Worm (Caenorhabditis elegans) whole organism, early embryonic: ENCODE results near the gene his-42.

Experiments used
- B0310.2 ChIP-seq: sonication (generic microtip); optimal IDR thresholded peaks from 2 replicates; lab custom pipeline; 2016; ENCODE audit warnings: mild to moderate bottlenecking, missing genetic modification characterization, missing compliant biosample characterization
- F13C5.2 ChIP-seq: sonication (generic microtip); optimal IDR thresholded peaks from 2 replicates; lab custom pipeline; 2017; ENCODE audit warnings: mild to moderate bottlenecking, missing genetic modification characterization, inconsistent platforms, missing compliant biosample characterization
- aly-1 ChIP-seq: sonication (generic microtip); optimal IDR thresholded peaks from 2 replicates; lab custom pipeline; 2016; ENCODE audit warnings: missing genetic modification characterization, missing compliant biosample characterization
- ama-1 ChIP-seq: fragments of 150-350 bp; optimal IDR thresholded peaks from 2 replicates; lab custom pipeline; 2014
- ceh-13 ChIP-seq: fragments of 200-800 bp; sonication (Bioruptor generic); optimal IDR thresholded peaks from 2 replicates; lab custom pipeline; 2018; ENCODE audit warnings: mild to moderate bottlenecking, missing genetic modification characterization, missing compliant biosample characterization
- ceh-36 ChIP-seq: sonication (generic microtip); optimal IDR thresholded peaks from 2 replicates; lab custom pipeline; 2016; ENCODE audit warnings: missing genetic modification characterization, inconsistent platforms, missing compliant biosample characterization
- ets-7 ChIP-seq: sonication (generic microtip); optimal IDR thresholded peaks from 2 replicates; lab custom pipeline; 2016; ENCODE audit warnings: missing genotype, missing genetic modification characterization, missing compliant biosample characterization
- flt-1 ChIP-seq: fragments of 200-800 bp; sonication (Bioruptor generic); IDR thresholded peaks from 2 replicates; pipeline ENCODE4 v1.3.6; 2022; ENCODE audit warnings: missing genetic modification characterization, missing compliant biosample characterization
- hmbx-1 ChIP-seq: sonication (generic microtip); optimal IDR thresholded peaks from 2 replicates; lab custom pipeline; 2016; ENCODE audit warnings: mild to moderate bottlenecking, missing genetic modification characterization, missing compliant biosample characterization
- hmg-4 ChIP-seq: fragments of 200-800 bp; sonication (Bioruptor generic); optimal IDR thresholded peaks from 2 replicates; lab custom pipeline; 2018; ENCODE audit warnings: mild to moderate bottlenecking, missing genetic modification characterization, missing compliant biosample characterization
- hnd-1 ChIP-seq: sonication (generic microtip); optimal IDR thresholded peaks from 2 replicates; lab custom pipeline; 2016; ENCODE audit warnings: missing genetic modification characterization, missing compliant biosample characterization
- pes-1 ChIP-seq: fragments of 200-800 bp; sonication (Bioruptor generic); IDR thresholded peaks from 2 replicates; pipeline ENCODE4 v1.3.6; 2022; ENCODE audit warnings: missing genetic modification reagents, missing genetic modification characterization, missing compliant biosample characterization
- scrt-1 ChIP-seq: fragments of 200-800 bp; sonication (Bioruptor generic); IDR thresholded peaks from 2 replicates; pipeline ENCODE4 v1.3.6; 2022; ENCODE audit warnings: missing genetic modification characterization, missing compliant biosample characterization
- sea-1 ChIP-seq: fragments of 200-800 bp; sonication (Bioruptor generic); conservative IDR thresholded peaks from 2 replicates; pipeline ENCODE4 v1.3.6; 2022; ENCODE audit warnings: missing genetic modification characterization, missing compliant biosample characterization
- tbx-11 ChIP-seq: fragments of 200-800 bp; sonication (Bioruptor generic); IDR thresholded peaks from 2 replicates; pipeline ENCODE4 v1.3.6; 2022; ENCODE audit warnings: missing genetic modification characterization, missing compliant biosample characterization
- tbx-37 ChIP-seq: fragments of 200-800 bp; sonication (Bioruptor generic); conservative IDR thresholded peaks from 2 replicates; pipeline ENCODE4 v1.3.6; 2022; ENCODE audit warnings: missing genetic modification reagents, missing genetic modification characterization, missing compliant biosample characterization
- tra-4 ChIP-seq: sonication (generic microtip); optimal IDR thresholded peaks from 2 replicates; lab custom pipeline; 2017; ENCODE audit warnings: missing genetic modification characterization, missing compliant biosample characterization

Gene his-42

DNA sequence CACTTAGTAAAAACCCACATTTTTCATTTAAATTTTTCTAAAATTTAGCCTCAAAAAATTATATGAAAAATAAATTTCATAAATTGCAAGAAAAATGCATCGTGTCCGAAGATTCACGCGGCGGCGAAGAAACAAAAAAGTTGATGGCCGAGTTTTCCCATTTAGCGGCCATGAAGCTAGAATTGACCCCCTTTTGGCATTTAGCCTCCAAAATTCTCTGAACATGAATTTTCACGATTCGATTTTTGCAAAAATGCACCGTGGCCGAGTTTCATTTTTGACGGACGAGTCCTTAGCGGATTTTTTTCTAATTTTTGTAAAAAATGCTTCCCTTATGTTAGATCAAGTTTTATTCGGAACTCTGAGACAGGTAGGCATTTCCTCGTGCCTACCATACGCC lies 13.0 kb downstream of the his-42 start:
- no peak for TF ChIP-seq ets-7 (tag; lab: Kevin White, UChicago)
- no peak for TF ChIP-seq hmg-4 (GFP tag; lab: Kevin White, UChicago)
- TF ChIP-seq tbx-37 (GFP tag; lab: Robert Waterston, UW): no peak
- no peak for TF ChIP-seq scrt-1 (GFP tag; lab: Robert Waterston, UW)
- TF ChIP-seq pes-1 (GFP tag; lab: Robert Waterston, UW): no peak
- no peak for TF ChIP-seq ama-1 (lab: Kevin White, UChicago)
- TF ChIP-seq B0310.2 (tag; lab: Kevin White, UChicago): no peak
- TF ChIP-seq ceh-36 (tag; lab: Kevin White, UChicago): no peak
- no peak for TF ChIP-seq sea-1
- TF ChIP-seq aly-1 (tag; lab: Kevin White, UChicago): no peak
- no peak for TF ChIP-seq hnd-1

DNA sequence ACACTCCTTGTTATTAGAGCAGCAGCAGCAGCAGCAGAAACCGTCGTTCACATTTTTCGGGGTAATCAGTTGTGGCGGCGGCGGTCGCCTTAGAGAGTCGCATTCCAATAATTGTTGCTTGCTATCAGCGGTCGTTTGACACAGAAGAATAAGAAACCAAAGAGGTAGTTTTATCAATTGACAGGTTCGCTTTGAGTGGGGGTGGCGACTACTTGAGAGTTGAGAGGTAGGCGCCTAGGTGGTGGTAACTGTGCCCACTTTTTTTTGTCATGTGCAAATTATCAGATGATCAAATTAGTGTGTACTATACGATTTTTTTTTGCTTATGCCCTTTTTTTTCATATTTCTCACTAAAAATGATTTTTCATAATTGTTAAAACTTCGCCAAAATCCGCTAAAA lies 14.5 kb downstream of the his-42 start:
- TF ChIP-seq tra-4 (tag; lab: Kevin White, UChicago) (no peak), tbx-11 (GFP tag; lab: Robert Waterston, UW) (no peak), B0310.2 (tag; lab: Kevin White, UChicago) (no peak), ama-1 (lab: Kevin White, UChicago) (no peak), scrt-1 (GFP tag; lab: Robert Waterston, UW) (no peak), aly-1 (tag; lab: Kevin White, UChicago) (no peak), tbx-37 (GFP tag; lab: Robert Waterston, UW) (no peak), pes-1 (GFP tag; lab: Robert Waterston, UW) (no peak), hmbx-1 (tag; lab: Kevin White, UChicago) (no peak), hmg-4 (GFP tag; lab: Kevin White, UChicago) (no peak), hnd-1 (no peak), ceh-36 (tag; lab: Kevin White, UChicago) (no peak), flt-1 (GFP tag; lab: Robert Waterston, UW) (no peak)

DNA sequence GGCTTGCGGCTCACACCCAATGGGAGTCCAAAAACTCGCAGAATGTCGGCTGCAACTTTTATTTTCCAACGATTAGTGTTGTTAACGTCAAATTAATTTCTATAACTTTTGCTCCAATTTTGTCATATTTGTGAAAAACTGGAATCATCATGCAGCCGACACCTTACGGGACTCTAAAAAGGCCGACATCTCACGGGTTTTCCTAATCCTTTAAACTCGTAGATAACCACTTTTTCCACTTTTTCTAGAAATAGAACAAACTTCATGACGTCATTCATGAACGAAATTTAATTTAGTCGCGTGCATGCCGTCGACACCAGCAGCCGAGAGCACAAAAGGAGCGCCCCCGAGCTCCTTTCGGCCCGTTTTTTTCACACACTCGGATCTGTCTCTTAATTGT lies 15.1 kb downstream of the his-42 start:
- TF ChIP-seq ceh-36 (tag; lab: Kevin White, UChicago) (no peak), ceh-13 (GFP tag; lab: Kevin White, UChicago) (no peak), aly-1 (tag; lab: Kevin White, UChicago) (no peak), sea-1 (no peak), ama-1 (lab: Kevin White, UChicago) (no peak), tra-4 (tag; lab: Kevin White, UChicago) (no peak), pes-1 (GFP tag; lab: Robert Waterston, UW) (no peak)

DNA sequence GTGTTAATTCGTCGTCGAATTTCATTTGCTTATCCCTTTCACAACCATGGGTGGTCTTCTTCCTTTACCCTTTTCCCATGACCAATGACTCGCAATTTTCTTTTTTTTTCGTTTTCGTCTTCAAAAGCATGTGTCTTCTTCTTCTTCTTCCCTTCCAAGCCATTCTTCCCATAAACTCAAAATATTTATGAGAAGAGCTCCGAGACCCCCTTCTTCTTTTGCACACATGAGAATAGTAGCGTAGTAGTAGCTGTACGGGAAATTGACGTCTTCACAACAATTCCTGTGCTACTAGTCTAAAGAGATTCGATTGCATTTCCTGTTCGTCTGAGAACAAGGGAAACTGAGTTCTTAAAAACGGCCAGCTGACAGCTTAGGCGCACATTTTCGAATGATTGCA lies 16.2 kb downstream of the his-42 start:
- TF ChIP-seq B0310.2 (tag; lab: Kevin White, UChicago): no peak
- TF ChIP-seq ceh-36 (tag; lab: Kevin White, UChicago): no peak
- TF ChIP-seq ets-7 (tag; lab: Kevin White, UChicago): no peak
- TF ChIP-seq hmg-4 (GFP tag; lab: Kevin White, UChicago): no peak
- TF ChIP-seq aly-1 (tag; lab: Kevin White, UChicago): no peak
- no peak for TF ChIP-seq hnd-1
- TF ChIP-seq ama-1 (lab: Kevin White, UChicago): no peak
- TF ChIP-seq pes-1 (GFP tag; lab: Robert Waterston, UW): no peak
- no peak for TF ChIP-seq scrt-1 (GFP tag; lab: Robert Waterston, UW)
- TF ChIP-seq hmbx-1 (tag; lab: Kevin White, UChicago): no peak
- no peak for TF ChIP-seq ceh-13 (GFP tag; lab: Kevin White, UChicago)
- TF ChIP-seq tbx-37 (GFP tag; lab: Robert Waterston, UW): no peak

DNA sequence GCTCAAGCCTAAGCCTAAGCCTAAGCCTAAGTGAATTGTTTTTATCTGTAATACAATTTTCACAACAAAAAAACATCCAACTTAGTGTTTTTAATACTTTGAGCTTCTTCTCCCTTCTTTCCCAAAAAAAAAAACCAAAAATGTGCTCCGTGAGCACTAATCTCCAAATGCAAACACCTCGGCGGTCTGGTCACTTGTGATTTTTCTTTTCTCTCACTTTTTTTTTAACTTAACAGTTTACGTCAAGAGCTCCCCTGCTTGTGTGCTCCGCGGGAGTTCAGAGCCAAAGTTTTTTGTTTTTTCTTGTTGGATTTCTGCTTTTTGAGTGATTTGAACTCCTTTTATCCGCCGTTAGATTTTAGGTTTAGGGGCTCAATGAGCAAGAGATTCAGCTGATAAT lies 22.2 kb downstream of the his-42 start:
- TF ChIP-seq ceh-36 (tag; lab: Kevin White, UChicago) (no peak), tra-4 (tag; lab: Kevin White, UChicago) (no peak), hnd-1 (no peak), ama-1 (lab: Kevin White, UChicago) (no peak), aly-1 (tag; lab: Kevin White, UChicago) (no peak), pes-1 (GFP tag; lab: Robert Waterston, UW) (no peak), sea-1 (no peak), F13C5.2 (tag; lab: Kevin White, UChicago) (no peak), tbx-11 (GFP tag; lab: Robert Waterston, UW) (no peak), tbx-37 (GFP tag; lab: Robert Waterston, UW) (no peak), flt-1 (GFP tag; lab: Robert Waterston, UW) (no peak), scrt-1 (GFP tag; lab: Robert Waterston, UW) (no peak), hmbx-1 (tag; lab: Kevin White, UChicago) (no peak), ets-7 (tag; lab: Kevin White, UChicago) (no peak), ceh-13 (GFP tag; lab: Kevin White, UChicago) (no peak)

DNA sequence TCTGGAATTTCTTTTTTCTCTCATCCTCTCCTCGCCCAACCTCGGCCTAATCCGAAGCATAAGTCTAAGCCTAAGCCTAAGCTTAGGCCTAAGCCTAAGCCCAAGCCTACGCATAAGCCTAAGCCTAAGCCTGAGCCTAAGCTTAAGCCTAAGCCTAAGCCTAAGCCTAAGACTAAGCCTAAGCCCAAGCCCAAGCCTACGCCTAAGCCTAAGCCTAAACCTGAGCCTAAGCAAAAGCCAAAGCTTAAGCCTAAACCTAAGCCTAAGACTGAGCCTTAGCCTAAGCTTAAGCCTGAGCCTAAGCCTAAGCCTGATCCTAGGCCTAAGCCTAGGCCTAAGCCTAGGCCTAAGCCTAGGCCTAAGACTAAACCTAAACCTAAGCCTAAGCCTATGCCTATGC lies 32.2 kb downstream of the his-42 start:
- TF ChIP-seq ceh-36 (tag; lab: Kevin White, UChicago) (peak; percentile 95), ets-7 (tag; lab: Kevin White, UChicago) (no peak)

DNA sequence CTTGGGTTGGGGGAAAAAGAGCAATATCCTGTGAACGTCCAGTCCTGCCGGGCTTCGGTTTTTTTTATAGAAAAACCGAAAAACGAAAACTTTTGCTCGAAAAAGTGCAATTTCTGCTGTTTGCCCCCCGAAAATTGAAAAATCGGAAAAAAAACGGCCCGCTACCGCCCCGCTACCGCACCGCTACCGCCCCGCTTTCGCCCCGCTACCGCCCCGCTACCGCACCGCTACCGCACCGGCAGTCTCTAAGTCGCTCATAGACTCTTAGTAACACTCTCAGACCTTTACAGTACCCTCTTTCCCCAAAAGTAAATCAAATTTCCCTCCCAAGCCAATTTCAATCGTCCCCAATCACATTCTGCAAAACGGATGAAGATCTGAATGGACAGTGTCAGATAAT lies 33.3 kb downstream of the his-42 start:
- no peak for TF ChIP-seq tra-4 (tag; lab: Kevin White, UChicago)
- TF ChIP-seq flt-1 (GFP tag; lab: Robert Waterston, UW): no peak
- no peak for TF ChIP-seq scrt-1 (GFP tag; lab: Robert Waterston, UW)
- no peak for TF ChIP-seq pes-1 (GFP tag; lab: Robert Waterston, UW)
- no peak for TF ChIP-seq aly-1 (tag; lab: Kevin White, UChicago)
- no peak for TF ChIP-seq B0310.2 (tag; lab: Kevin White, UChicago)
